Fruit fly (Drosophila melanogaster) whole organism, wandering third instar larva: ENCODE measurements around the gene CG10650.

Experiments
- Dfd ChIP-seq: fragments of >200 bp; optimal IDR thresholded peaks from 2 replicates; lab custom pipeline; 2017; ENCODE audit warnings: missing biosample characterization, missing genetic modification characterization
- Rel ChIP-seq, 2 experiments: fragments of 200-800 bp; sonication (Bioruptor generic) in 1 of 2; optimal IDR thresholded peaks; 2 replicates in 1 of 2; 3 replicates in 1 of 2; lab custom pipeline; 2016 to 2019; ENCODE audit warnings: mild to moderate bottlenecking in 2 of 2, missing biosample characterization in 2 of 2, missing genetic modification characterization in 2 of 2, moderate library complexity in 1 of 2
- Sp1 ChIP-seq: fragments of 200-800 bp; sonication (Bioruptor generic); optimal IDR thresholded peaks from 3 replicates; lab custom pipeline; 2019; ENCODE audit warnings: missing biosample characterization, mild to moderate bottlenecking, missing genetic modification characterization, moderate library complexity
- br ChIP-seq: fragments of 200-800 bp; sonication (Bioruptor generic); optimal IDR thresholded peaks from 2 replicates; lab custom pipeline; 2016; ENCODE audit warnings: missing biosample characterization, missing genetic modification characterization
- lola ChIP-seq: fragments of >200 bp; optimal IDR thresholded peaks from 2 replicates; lab custom pipeline; 2017; ENCODE audit warnings: missing biosample characterization, missing genetic modification characterization
- psq ChIP-seq: fragments of 200-800 bp; sonication (Bioruptor generic); optimal IDR thresholded peaks from 3 replicates; lab custom pipeline; 2017; ENCODE audit warnings: missing biosample characterization, mild to moderate bottlenecking, missing genetic modification characterization, moderate library complexity
- sage ChIP-seq: fragments of 200-800 bp; sonication (Bioruptor generic); optimal IDR thresholded peaks from 2 replicates; lab custom pipeline; 2016; ENCODE audit warnings: missing biosample characterization, mild to moderate bottlenecking, missing genetic modification characterization
- usp ChIP-seq: fragments of >200 bp; optimal IDR thresholded peaks from 2 replicates; lab custom pipeline; 2017; ENCODE audit warnings: missing biosample characterization, missing genetic modification characterization

DNA sequence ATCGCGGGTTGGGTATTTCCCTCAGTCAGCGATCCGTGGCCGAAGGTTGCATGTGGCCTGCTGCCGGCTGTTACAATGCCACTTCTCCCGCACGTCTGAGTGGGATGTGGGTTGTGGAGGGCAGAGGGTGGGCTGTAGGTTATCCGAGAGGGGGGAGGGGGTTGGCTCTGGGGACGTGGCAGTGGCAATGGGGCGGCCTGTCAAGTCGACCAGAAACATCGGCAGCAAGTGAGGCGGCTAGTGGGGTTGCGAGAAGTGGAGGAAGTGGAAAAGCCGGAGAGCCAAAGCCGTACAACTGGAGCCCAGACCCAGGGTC, 29.0 kb upstream of the CG10650 start:
- TF ChIP-seq Dfd (GFP tag; lab: Kevin White, UChicago), result no peak
- no peak for TF ChIP-seq psq (GFP tag; lab: Kevin White, UChicago)
- no peak for TF ChIP-seq lola
- no peak for TF ChIP-seq Rel (GFP tag; optimal IDR thresholded peaks at IDR 0.05; lab: Kevin White, UChicago)
- TF ChIP-seq Rel (tag; optimal IDR thresholded peaks at IDR 0.05; lab: Kevin White, UChicago), result no peak
- TF ChIP-seq br (GFP tag; lab: Kevin White, UChicago), result no peak
- TF ChIP-seq usp (GFP tag; lab: Kevin White, UChicago), result no peak
- no peak for TF ChIP-seq Sp1 (GFP tag; lab: Kevin White, UChicago)
- no peak for TF ChIP-seq sage (GFP tag; lab: Kevin White, UChicago)
